Worm (Caenorhabditis elegans): ENCODE results near the gene F07G6.5.
"Not testable (repeated sequence)": the region's sequence is repeated elsewhere in the genome, so short reads cannot be mapped to it uniquely, and the experiment has no call there.

ce11 chrX:1746117-1746516 is 39.7 kb upstream of the F07G6.5 start, which contains the start of gene Y75D11A.3:
- TF ChIP-seq madf-8 (GFP tag; conservative IDR thresholded peaks at IDR 0.05); F49E8.2 (tag; optimal IDR thresholded peaks at IDR 0.05; ENCODE audit: insufficient read depth); mxl-1 (tag; optimal IDR thresholded peaks at IDR 0.05); lsl-1 (GFP tag; optimal IDR thresholded peaks at IDR 0.05); let-607 (tag; optimal IDR thresholded peaks at IDR 0.05); snpc-4 (GFP tag; optimal IDR thresholded peaks at IDR 0.05); snpc-4 (tag; optimal IDR thresholded peaks at IDR 0.05); lsy-27 (tag; optimal IDR thresholded peaks at IDR 0.05; ENCODE audit: borderline replicate concordance, insufficient read depth); pha-4 (tag; optimal IDR thresholded peaks at IDR 0.05); F39B2.1 (GFP tag; IDR thresholded peaks at IDR 0.05); ccch-3 (GFP tag; optimal IDR thresholded peaks at IDR 0.05); nhr-80 (tag; optimal IDR thresholded peaks at IDR 0.05); unc-62 (GFP tag; optimal IDR thresholded peaks at IDR 0.05); unc-130 (GFP tag; optimal IDR thresholded peaks at IDR 0.05); Y56A3A.18 (GFP tag; IDR thresholded peaks at IDR 0.05): not testable (repeated sequence)

Data from whole organism, young adult.